Worm (Caenorhabditis elegans) whole organism, young adult: ENCODE measurements around the gene wdr-46.

Experiments
- B0261.1 ChIP-seq: sonication (generic microtip); optimal IDR thresholded peaks from 2 replicates; lab custom pipeline; 2016; ENCODE audit warnings: mild to moderate bottlenecking, missing genetic modification characterization, moderate library complexity, missing compliant biosample characterization
- B0336.3 ChIP-seq: fragments of 200-800 bp; sonication (Bioruptor generic); IDR thresholded peaks from 2 replicates; pipeline ENCODE4 v1.3.6; 2022; ENCODE audit warnings: missing genetic modification characterization, missing compliant biosample characterization
- D2030.7 ChIP-seq: fragments of 200-800 bp; sonication (Bioruptor generic); IDR thresholded peaks from 2 replicates; pipeline ENCODE4 v1.3.6; 2022; ENCODE audit warnings: missing genetic modification reagents, missing genetic modification characterization, missing compliant biosample characterization
- F23B12.7 ChIP-seq: sonication (generic microtip); optimal IDR thresholded peaks from 2 replicates; lab custom pipeline; 2017; ENCODE audit warnings: missing genetic modification characterization, mild to moderate bottlenecking, missing compliant biosample characterization, antibody characterized with exemption, moderate library complexity; ENCODE audit not compliant: insufficient read depth
- F37B4.10 ChIP-seq: fragments of 200-800 bp; sonication (Bioruptor generic); IDR thresholded peaks from 2 replicates; pipeline ENCODE4 v1.3.6; 2022; ENCODE audit warnings: missing genetic modification characterization, missing compliant biosample characterization
- F52B5.7 ChIP-seq: sonication (generic microtip); optimal IDR thresholded peaks from 2 replicates; lab custom pipeline; 2016; ENCODE audit warnings: mild to moderate bottlenecking, missing genetic modification characterization, missing compliant biosample characterization
- T07F8.4 ChIP-seq: sonication (generic microtip); optimal IDR thresholded peaks from 2 replicates; lab custom pipeline; 2016; ENCODE audit warnings: mild to moderate bottlenecking, missing genetic modification characterization, moderate library complexity, missing compliant biosample characterization
- T26A5.8 ChIP-seq: sonication (generic microtip); optimal IDR thresholded peaks from 2 replicates; lab custom pipeline; 2016; ENCODE audit warnings: missing genetic modification characterization, missing compliant biosample characterization
- Y53F4B.3 ChIP-seq: fragments of 200-800 bp; sonication (Bioruptor generic); IDR thresholded peaks from 2 replicates; pipeline ENCODE4 v1.3.6; 2022; ENCODE audit warnings: missing genetic modification reagents, missing genetic modification characterization, missing compliant biosample characterization
- Y95B8A.8 ChIP-seq: fragments of 200-800 bp; sonication (Bioruptor generic); IDR thresholded peaks from 2 replicates; pipeline ENCODE4 v1.3.6; 2022; ENCODE audit warnings: missing genetic modification reagents, missing genetic modification characterization, missing compliant biosample characterization
- aptf-2 ChIP-seq: fragments of 200-800 bp; sonication (Bioruptor generic); conservative IDR thresholded peaks from 2 replicates; pipeline ENCODE4 v1.3.6; 2022; ENCODE audit warnings: missing genetic modification reagents, missing genetic modification characterization, missing compliant biosample characterization
- atf-7 ChIP-seq: sonication (generic microtip); optimal IDR thresholded peaks from 2 replicates; lab custom pipeline; 2017; ENCODE audit warnings: mild to moderate bottlenecking, missing genetic modification characterization, missing compliant biosample characterization
- athp-1 ChIP-seq: sonication (generic microtip); optimal IDR thresholded peaks from 2 replicates; lab custom pipeline; 2017; ENCODE audit warnings: mild to moderate bottlenecking, missing genetic modification characterization, missing compliant biosample characterization
- attf-3 ChIP-seq: fragments of 200-800 bp; sonication (Bioruptor generic); conservative IDR thresholded peaks from 2 replicates; pipeline ENCODE4 v1.3.6; 2022; ENCODE audit warnings: missing genetic modification reagents, missing genetic modification characterization, missing compliant biosample characterization
- attf-5 ChIP-seq: fragments of 200-800 bp; sonication (Bioruptor generic); optimal IDR thresholded peaks from 2 replicates; lab custom pipeline; 2018; ENCODE audit warnings: mild to moderate bottlenecking, missing genetic modification characterization, missing compliant biosample characterization
- attf-6 ChIP-seq: fragments of 200-800 bp; sonication (Bioruptor generic); IDR thresholded peaks from 2 replicates; pipeline ENCODE4 v1.3.6; 2022; ENCODE audit warnings: missing genetic modification reagents, missing genetic modification characterization, missing compliant biosample characterization
- bed-1 ChIP-seq: fragments of 200-800 bp; sonication (Bioruptor generic); IDR thresholded peaks from 2 replicates; pipeline ENCODE4 v1.3.6; 2022; ENCODE audit warnings: missing genetic modification reagents, missing genetic modification characterization, missing compliant biosample characterization
- ceh-100 ChIP-seq: fragments of 200-800 bp; sonication (Bioruptor generic); IDR thresholded peaks from 2 replicates; pipeline ENCODE4 v1.3.6; 2022; ENCODE audit warnings: missing genetic modification reagents, missing genetic modification characterization, missing compliant biosample characterization
- ceh-58 ChIP-seq: fragments of 200-800 bp; sonication (Bioruptor generic); IDR thresholded peaks from 2 replicates; pipeline ENCODE4 v1.3.6; 2022; ENCODE audit warnings: missing genetic modification characterization, missing compliant biosample characterization
- ceh-91 ChIP-seq: fragments of 200-800 bp; sonication (Bioruptor generic); IDR thresholded peaks from 2 replicates; pipeline ENCODE4 v1.3.6; 2022; ENCODE audit warnings: missing genetic modification reagents, missing genetic modification characterization, missing compliant biosample characterization
- chd-7 ChIP-seq: sonication (generic microtip); optimal IDR thresholded peaks from 2 replicates; lab custom pipeline; 2016; ENCODE audit warnings: mild to moderate bottlenecking, missing genetic modification characterization, moderate library complexity, missing compliant biosample characterization
- die-1 ChIP-seq: sonication (generic microtip); optimal IDR thresholded peaks from 2 replicates; lab custom pipeline; 2016; ENCODE audit warnings: missing genotype, mild to moderate bottlenecking, missing genetic modification characterization, missing compliant biosample characterization
- dox-1 ChIP-seq: fragments of 200-800 bp; sonication (Bioruptor generic); IDR thresholded peaks from 2 replicates; pipeline ENCODE4 v1.3.6; 2022; ENCODE audit warnings: missing genetic modification reagents, missing genetic modification characterization, missing compliant biosample characterization
- fkh-3 ChIP-seq: sonication (generic microtip); optimal IDR thresholded peaks from 2 replicates; lab custom pipeline; 2016; ENCODE audit warnings: mild to moderate bottlenecking, missing genetic modification characterization, missing compliant biosample characterization
- him-1 ChIP-seq: sonication (generic microtip); optimal IDR thresholded peaks from 2 replicates; lab custom pipeline; 2016; ENCODE audit warnings: missing genotype, missing genetic modification reagents, missing genetic modification characterization, missing compliant biosample characterization
- hlh-12 ChIP-seq: sonication (generic microtip); optimal IDR thresholded peaks from 2 replicates; lab custom pipeline; 2016; ENCODE audit warnings: missing genetic modification characterization, missing compliant biosample characterization
- hmg-1.2 ChIP-seq: fragments of 200-800 bp; sonication (Bioruptor generic); IDR thresholded peaks from 2 replicates; pipeline ENCODE4 v1.3.6; 2022; ENCODE audit warnings: missing genetic modification reagents, missing genetic modification characterization, missing compliant biosample characterization
- lin-35 ChIP-seq, 3 experiments: fragments of 150-350 bp in 2 of 3; sonication (generic microtip) in 1 of 3; optimal IDR thresholded peaks; 2 replicates each; lab custom pipeline; 2014 to 2018; ENCODE audit warnings: missing biosample characterization in 3 of 3, missing genetic modification characterization in 3 of 3, missing genetic modification reagents in 3 of 3
- lir-1 ChIP-seq: fragments of 200-800 bp; sonication (Bioruptor generic); conservative IDR thresholded peaks from 2 replicates; pipeline ENCODE4 v1.3.6; 2022; ENCODE audit warnings: missing genetic modification reagents, missing genetic modification characterization, missing compliant biosample characterization
- lsy-27 ChIP-seq: sonication (generic microtip); optimal IDR thresholded peaks from 2 replicates; lab custom pipeline; 2017; ENCODE audit warnings: missing genetic modification characterization, mild to moderate bottlenecking, missing compliant biosample characterization, antibody characterized with exemption, missing genotype, borderline replicate concordance; ENCODE audit not compliant: insufficient read depth
- madf-6 ChIP-seq: fragments of 200-800 bp; sonication (Bioruptor generic); IDR thresholded peaks from 2 replicates; pipeline ENCODE4 v1.3.6; 2022; ENCODE audit warnings: missing genetic modification reagents, missing genetic modification characterization, missing compliant biosample characterization
- madf-8 ChIP-seq: fragments of 200-800 bp; sonication (Bioruptor generic); conservative IDR thresholded peaks from 2 replicates; pipeline ENCODE4 v1.3.6; 2022; ENCODE audit warnings: missing genetic modification reagents, missing genetic modification characterization, missing compliant biosample characterization
- mcd-1 ChIP-seq: fragments of 200-800 bp; sonication (Bioruptor generic); IDR thresholded peaks from 2 replicates; pipeline ENCODE4 v1.3.6; 2022; ENCODE audit warnings: missing genetic modification reagents, missing genetic modification characterization, missing compliant biosample characterization
- mxl-1 ChIP-seq: sonication (generic microtip); optimal IDR thresholded peaks from 2 replicates; lab custom pipeline; 2016; ENCODE audit warnings: missing genetic modification characterization, missing compliant biosample characterization
- nfya-2 ChIP-seq: fragments of 200-800 bp; sonication (Bioruptor generic); IDR thresholded peaks from 2 replicates; pipeline ENCODE4 v1.3.6; 2022; ENCODE audit warnings: missing genetic modification reagents, missing genetic modification characterization, missing compliant biosample characterization
- nhr-80 ChIP-seq: sonication (generic microtip); optimal IDR thresholded peaks from 2 replicates; lab custom pipeline; 2016; ENCODE audit warnings: missing genetic modification characterization, missing compliant biosample characterization
- rcor-1 ChIP-seq: fragments of 200-800 bp; sonication (Bioruptor generic); IDR thresholded peaks from 2 replicates; pipeline ENCODE4 v1.3.6; 2022; ENCODE audit warnings: missing genetic modification reagents, missing genetic modification characterization, missing compliant biosample characterization
- rpc-1 ChIP-seq, 2 experiments: fragments of 150-350 bp in 1 of 2; sonication (generic microtip) in 1 of 2; optimal IDR thresholded peaks; 2 replicates each; lab custom pipeline; 2014 to 2018; ENCODE audit warnings: missing biosample characterization in 1 of 2, missing genetic modification characterization in 1 of 2, missing genetic modification reagents in 1 of 2, missing genotype in 1 of 2
- sea-2 ChIP-seq: fragments of 200-800 bp; sonication (Bioruptor generic); IDR thresholded peaks from 2 replicates; pipeline ENCODE4 v1.3.6; 2022; ENCODE audit warnings: missing genetic modification characterization, missing compliant biosample characterization
- snpc-1.3 ChIP-seq: sonication (generic microtip); optimal IDR thresholded peaks from 2 replicates; lab custom pipeline; 2017; ENCODE audit warnings: missing genetic modification characterization, mild to moderate bottlenecking, missing compliant biosample characterization, antibody characterized with exemption, moderate library complexity, missing genotype, missing genetic modification reagents; ENCODE audit not compliant: insufficient read depth
- snpc-3.4 ChIP-seq: sonication (generic microtip); optimal IDR thresholded peaks from 2 replicates; lab custom pipeline; 2017; ENCODE audit warnings: missing genetic modification characterization, mild to moderate bottlenecking, missing compliant biosample characterization, antibody characterized with exemption, moderate library complexity, missing genotype, missing genetic modification reagents
- somi-1 ChIP-seq: fragments of 200-800 bp; sonication (Bioruptor generic); optimal IDR thresholded peaks from 2 replicates; lab custom pipeline; 2018; ENCODE audit warnings: mild to moderate bottlenecking, missing genetic modification characterization, missing compliant biosample characterization
- sptf-2 ChIP-seq: fragments of 200-800 bp; sonication (Bioruptor generic); optimal IDR thresholded peaks from 2 replicates; lab custom pipeline; 2018; ENCODE audit warnings: mild to moderate bottlenecking, missing genetic modification characterization, missing compliant biosample characterization
- unc-130 ChIP-seq: sonication (generic microtip); optimal IDR thresholded peaks from 2 replicates; lab custom pipeline; 2016; ENCODE audit warnings: missing genetic modification reagents, missing genetic modification characterization, missing compliant biosample characterization
- ztf-18 ChIP-seq: sonication (generic microtip); optimal IDR thresholded peaks from 2 replicates; lab custom pipeline; 2016; ENCODE audit warnings: missing genotype, mild to moderate bottlenecking, missing genetic modification characterization, missing compliant biosample characterization
- ztf-25 ChIP-seq: fragments of 200-800 bp; sonication (Bioruptor generic); IDR thresholded peaks from 2 replicates; pipeline ENCODE4 v1.3.6; 2022; ENCODE audit warnings: missing genetic modification reagents, missing genetic modification characterization, missing compliant biosample characterization
- ztf-26 ChIP-seq: sonication (generic microtip); optimal IDR thresholded peaks from 2 replicates; lab custom pipeline; 2017; ENCODE audit warnings: missing genetic modification characterization, missing compliant biosample characterization

Gene wdr-46

ce11 chrIV:12417536-12418195 lies 45.6 kb downstream of the wdr-46 start, which contains the start of gene F08G5.3:
Gene F08G5.3, minus strand, starts transcription at chrIV:12417586.
- peak; percentile 59 for TF ChIP-seq somi-1 (GFP tag; lab: Kevin White, UChicago)
- peak; percentile 94 for TF ChIP-seq ztf-25 (GFP tag; lab: Robert Waterston, UW)
- TF ChIP-seq athp-1 (tag; lab: Kevin White, UChicago) = peak; percentile 58
- TF ChIP-seq him-1 (tag; lab: Kevin White, UChicago) = peak; percentile 88
- TF ChIP-seq rpc-1 (optimal IDR thresholded peaks at IDR 0.05; lab: Kevin White, UChicago) = peak; percentile 95
- peak; percentile 95 for TF ChIP-seq rpc-1 (tag; optimal IDR thresholded peaks at IDR 0.05; lab: Kevin White, UChicago)
- TF ChIP-seq attf-5 = peak; percentile 63
- no peak for TF ChIP-seq Y95B8A.8 (GFP tag; lab: Robert Waterston, UW)
- peak; percentile 81 for TF ChIP-seq B0261.1
- no peak for TF ChIP-seq nfya-2 (GFP tag; lab: Robert Waterston, UW)
- peak; percentile 26 for TF ChIP-seq ztf-26
- no peak for TF ChIP-seq ceh-91 (GFP tag; lab: Robert Waterston, UW)
- TF ChIP-seq lir-1 (GFP tag; lab: Robert Waterston, UW) = no peak
- TF ChIP-seq rcor-1 (GFP tag; lab: Robert Waterston, UW) = peak; percentile 22; the same call in 1 of the 2 replicates
- peak; percentile 47 for TF ChIP-seq fkh-3
- TF ChIP-seq unc-130 (GFP tag; lab: Kevin White, UChicago) = peak; percentile 34
- TF ChIP-seq ceh-58 (GFP tag; lab: Robert Waterston, UW) = no peak
- no peak for TF ChIP-seq sptf-2 (GFP tag; lab: Kevin White, UChicago)
- TF ChIP-seq T26A5.8 (tag; lab: Kevin White, UChicago) = peak; percentile 45
- TF ChIP-seq ztf-18 = peak; percentile 66
- TF ChIP-seq atf-7 (tag; lab: Kevin White, UChicago) = no peak
- peak; percentile 74 for TF ChIP-seq dox-1 (GFP tag; lab: Robert Waterston, UW)
- TF ChIP-seq ceh-100 (GFP tag; lab: Robert Waterston, UW) = 0 out of 2 replicates have a peak, but pooled peaks have one; percentile 28
- peak; percentile 74 for TF ChIP-seq snpc-1.3 (tag; lab: Kevin White, UChicago)
- TF ChIP-seq aptf-2 (GFP tag; lab: Robert Waterston, UW) = no peak
- peak; percentile 89 for TF ChIP-seq die-1 (tag; lab: Kevin White, UChicago)
- no peak for TF ChIP-seq lsy-27 (tag; lab: Kevin White, UChicago)
- peak; percentile 38 for TF ChIP-seq hlh-12 (tag; lab: Kevin White, UChicago)
- TF ChIP-seq F52B5.7 (tag; lab: Kevin White, UChicago) = peak; percentile 43
- TF ChIP-seq mxl-1 (tag; lab: Kevin White, UChicago) = peak; percentile 45
- TF ChIP-seq nhr-80 (tag; lab: Kevin White, UChicago) = peak; percentile 23
- 0 out of 2 replicates have a peak, but pooled peaks have one; percentile 68 for TF ChIP-seq bed-1 (GFP tag; lab: Robert Waterston, UW)
- TF ChIP-seq sea-2 = no peak
- 0 out of 2 replicates have a peak, but pooled peaks have one; percentile 43 for TF ChIP-seq Y53F4B.3
- 0 out of 2 replicates have a peak, but pooled peaks have one; percentile 59 for TF ChIP-seq F37B4.10 (GFP tag; lab: Robert Waterston, UW)
- peak; percentile 91 for TF ChIP-seq D2030.7
- peak; percentile 75 for TF ChIP-seq attf-6 (GFP tag; lab: Robert Waterston, UW)
- TF ChIP-seq snpc-3.4 (tag; lab: Kevin White, UChicago) = peak; percentile 71
- no peak for TF ChIP-seq B0336.3 (GFP tag; lab: Robert Waterston, UW)
- TF ChIP-seq attf-3 = peak; percentile 42; the same call in 1 of the 2 replicates
- TF ChIP-seq chd-7 (tag; lab: Kevin White, UChicago) = peak; percentile 47
- TF ChIP-seq T07F8.4 (tag; lab: Kevin White, UChicago) = peak; percentile 83
- TF ChIP-seq madf-6 (GFP tag; lab: Robert Waterston, UW) = peak; percentile 43; the same call in 1 of the 2 replicates
- peak; percentile 67 for TF ChIP-seq hmg-1.2 (GFP tag; lab: Robert Waterston, UW)
- peak; percentile 73 for TF ChIP-seq F23B12.7 (tag; lab: Kevin White, UChicago)
- peak in 1 of 3 experiments; percentile 77 for TF ChIP-seq lin-35 (GFP tag; optimal IDR thresholded peaks at IDR 0.05; lab: Kevin White, UChicago)
- peak; percentile 56 for TF ChIP-seq mcd-1 (GFP tag; lab: Robert Waterston, UW)
- TF ChIP-seq madf-8 = no peak; the same call in 1 of the 2 replicates
